Fruit fly (Drosophila melanogaster) whole organism, wandering third instar larva: Measurements from ENCODE around the gene CG15563.

Experiments
- Abd-B ChIP-seq: fragments of >200 bp; optimal IDR thresholded peaks from 2 replicates; lab custom pipeline; 2017; ENCODE audit warnings: missing biosample characterization, missing genetic modification characterization
- CG32264 ChIP-seq: fragments of 200-800 bp; sonication (Bioruptor generic); optimal IDR thresholded peaks from 2 replicates; lab custom pipeline; 2016; ENCODE audit warnings: missing biosample characterization, missing genetic modification characterization
- CG9705 ChIP-seq: fragments of 200-800 bp; sonication (Bioruptor generic); optimal IDR thresholded peaks from 2 replicates; lab custom pipeline; 2018; ENCODE audit warnings: missing biosample characterization, mild to moderate bottlenecking, missing genetic modification characterization
- CrebA ChIP-seq: fragments of 200-800 bp; sonication (Bioruptor generic); optimal IDR thresholded peaks from 2 replicates; lab custom pipeline; 2016; ENCODE audit warnings: missing biosample characterization, mild to moderate bottlenecking, missing genetic modification characterization, borderline replicate concordance
- Dif ChIP-seq: fragments of 200-275, 200-300 bp; sonication (Bioruptor generic); optimal IDR thresholded peaks from 2 replicates; lab custom pipeline; 2018; ENCODE audit warnings: missing biosample characterization, missing genetic modification characterization; ENCODE audit not compliant: partially characterized antibody
- GATAd ChIP-seq: sonication (Bioruptor generic); optimal IDR thresholded peaks from 2 replicates; lab custom pipeline; 2016; ENCODE audit warnings: missing biosample characterization, missing genetic modification characterization
- HLH106 ChIP-seq: fragments of 200-800 bp; optimal IDR thresholded peaks from 3 replicates; lab custom pipeline; 2019; ENCODE audit warnings: missing biosample characterization, mild to moderate bottlenecking, missing genetic modification characterization, moderate library complexity
- Hnf4 ChIP-seq: fragments of 200-800 bp; sonication (Bioruptor generic); optimal IDR thresholded peaks from 2 replicates; lab custom pipeline; 2016; ENCODE audit warnings: missing biosample characterization, mild to moderate bottlenecking, missing genetic modification characterization
- Hr78 ChIP-seq: fragments of >200 bp; optimal IDR thresholded peaks from 2 replicates; lab custom pipeline; 2017; ENCODE audit warnings: missing biosample characterization, missing genetic modification characterization
- Hr83 ChIP-seq: fragments of 200-300 bp; sonication (Bioruptor generic); optimal IDR thresholded peaks from 2 replicates; lab custom pipeline; 2016; ENCODE audit warnings: missing biosample characterization, mild to moderate bottlenecking, missing genetic modification characterization, moderate library complexity; ENCODE audit not compliant: poor library complexity, severe bottlenecking
- Mio ChIP-seq: sonication (Bioruptor generic); optimal IDR thresholded peaks from 2 replicates; lab custom pipeline; 2016; ENCODE audit warnings: missing biosample characterization, missing genetic modification characterization
- Myc ChIP-seq: fragments of >200 bp; optimal IDR thresholded peaks from 2 replicates; lab custom pipeline; 2017
- N ChIP-seq: fragments of >200 bp; optimal IDR thresholded peaks from 2 replicates; lab custom pipeline; 2018; ENCODE audit warnings: missing biosample characterization, missing external identifiers, missing genetic modification characterization
- OdsH ChIP-seq: fragments of 200-800 bp; sonication (Bioruptor generic); optimal IDR thresholded peaks from 2 replicates; lab custom pipeline; 2016; ENCODE audit warnings: missing biosample characterization, mild to moderate bottlenecking, missing genetic modification characterization
- Rel ChIP-seq, 2 experiments: fragments of 200-800 bp; sonication (Bioruptor generic) in 1 of 2; optimal IDR thresholded peaks; 2 replicates in 1 of 2; 3 replicates in 1 of 2; lab custom pipeline; 2016 to 2019; ENCODE audit warnings: mild to moderate bottlenecking in 2 of 2, missing biosample characterization in 2 of 2, missing genetic modification characterization in 2 of 2, moderate library complexity in 1 of 2
- Sp1 ChIP-seq: fragments of 200-800 bp; sonication (Bioruptor generic); optimal IDR thresholded peaks from 3 replicates; lab custom pipeline; 2019; ENCODE audit warnings: missing biosample characterization, mild to moderate bottlenecking, missing genetic modification characterization, moderate library complexity
- Vsx2 ChIP-seq: fragments of 200-300, 225-300 bp; sonication (Bioruptor generic); optimal IDR thresholded peaks from 2 replicates; lab custom pipeline; 2018; ENCODE audit warnings: missing biosample characterization, missing genetic modification characterization; ENCODE audit not compliant: partially characterized antibody
- br ChIP-seq: fragments of 200-800 bp; sonication (Bioruptor generic); optimal IDR thresholded peaks from 2 replicates; lab custom pipeline; 2016; ENCODE audit warnings: missing biosample characterization, missing genetic modification characterization
- dmrt93B ChIP-seq: fragments of 200-800 bp; sonication (Bioruptor generic); optimal IDR thresholded peaks from 2 replicates; lab custom pipeline; 2018; ENCODE audit warnings: missing biosample characterization, mild to moderate bottlenecking, missing genetic modification characterization
- foxo ChIP-seq, 2 experiments: fragments of 200-800 bp; sonication (Bioruptor generic); optimal IDR thresholded peaks; 2 replicates in 1 of 2; 3 replicates in 1 of 2; lab custom pipeline; 2016 to 2017; ENCODE audit warnings: missing biosample characterization in 2 of 2, missing genetic modification characterization in 2 of 2
- fru ChIP-seq: fragments of 200-800 bp; sonication (Bioruptor generic); optimal IDR thresholded peaks from 3 replicates; lab custom pipeline; 2016; ENCODE audit warnings: missing biosample characterization, mild to moderate bottlenecking, missing genetic modification characterization
- h ChIP-seq: fragments of 200-800 bp; sonication (Bioruptor generic); optimal IDR thresholded peaks from 3 replicates; lab custom pipeline; 2016; ENCODE audit warnings: missing biosample characterization, mild to moderate bottlenecking, missing genetic modification characterization
- jim ChIP-seq: fragments of 175-275, 200-325 bp; sonication (Bioruptor generic); optimal IDR thresholded peaks from 2 replicates; lab custom pipeline; 2016; ENCODE audit warnings: missing biosample characterization, mild to moderate bottlenecking, missing genetic modification characterization
- lola ChIP-seq: fragments of >200 bp; optimal IDR thresholded peaks from 2 replicates; lab custom pipeline; 2017; ENCODE audit warnings: missing biosample characterization, missing genetic modification characterization
- pan ChIP-seq: fragments of >200 bp; optimal IDR thresholded peaks from 2 replicates; lab custom pipeline; 2017
- psq ChIP-seq: fragments of 200-800 bp; sonication (Bioruptor generic); optimal IDR thresholded peaks from 3 replicates; lab custom pipeline; 2017; ENCODE audit warnings: missing biosample characterization, mild to moderate bottlenecking, missing genetic modification characterization, moderate library complexity
- rgr ChIP-seq: fragments of 200-800 bp; sonication (Bioruptor generic); optimal IDR thresholded peaks from 3 replicates; lab custom pipeline; 2016; ENCODE audit warnings: missing biosample characterization, mild to moderate bottlenecking, missing genetic modification characterization
- sage ChIP-seq: fragments of 200-800 bp; sonication (Bioruptor generic); optimal IDR thresholded peaks from 2 replicates; lab custom pipeline; 2016; ENCODE audit warnings: missing biosample characterization, mild to moderate bottlenecking, missing genetic modification characterization
- sv ChIP-seq: fragments of 200-800 bp; sonication (Bioruptor generic); optimal IDR thresholded peaks from 3 replicates; lab custom pipeline; 2016; ENCODE audit warnings: missing biosample characterization, missing genetic modification characterization
- usp ChIP-seq: fragments of >200 bp; optimal IDR thresholded peaks from 2 replicates; lab custom pipeline; 2017; ENCODE audit warnings: missing biosample characterization, missing genetic modification characterization
- woc ChIP-seq: sonication (Bioruptor generic); optimal IDR thresholded peaks from 2 replicates; lab custom pipeline; 2016; ENCODE audit warnings: missing biosample characterization, mild to moderate bottlenecking, missing genetic modification characterization

CG15563 gene

dm6 chr3R:31215830-31216229 lies 16.3 kb downstream of the CG15563 start, which contains the start of gene CG15561:
CG15561 (minus strand) TSS chr3R:31215942.
- TF ChIP-seq Hr83 (GFP tag; lab: Kevin White, UChicago) = peak; percentile 80
- peak; percentile 27 for TF ChIP-seq Myc (lab: Kevin White, UChicago)
- TF ChIP-seq Rel (GFP tag; optimal IDR thresholded peaks at IDR 0.05; lab: Kevin White, UChicago) = no peak
- TF ChIP-seq Rel (tag; optimal IDR thresholded peaks at IDR 0.05; lab: Kevin White, UChicago) = peak; percentile 45
- TF ChIP-seq Hnf4 (GFP tag; lab: Kevin White, UChicago) = no peak
- peak; percentile 36 for TF ChIP-seq HLH106 (tag; lab: Kevin White, UChicago)

- TF ChIP-seq HLH106 (tag; lab: Kevin White, UChicago) (no peak), jim (GFP tag; lab: Kevin White, UChicago) (no peak), Myc (lab: Kevin White, UChicago) (peak; percentile 59)
These were observed 18.9 kb downstream of the CG15563 start, which contains the start of the genes Zwilch and CG1542 for dm6 chr3R:31213227-31213626. Zwilch (minus strand) TSS chr3R:31213376. CG1542 (plus strand) TSS chr3R:31213458.

- TF ChIP-seq Rel (GFP tag; optimal IDR thresholded peaks at IDR 0.05; lab: Kevin White, UChicago) (no peak), Rel (tag; optimal IDR thresholded peaks at IDR 0.05; lab: Kevin White, UChicago) (no peak), CG32264 (GFP tag; lab: Kevin White, UChicago) (no peak), Vsx2 (GFP tag; lab: Kevin White, UChicago) (no peak)
These were observed 21.5 kb downstream of the CG15563 start, which contains the start of gene chp for dm6 chr3R:31210630-31211029. chp (minus strand) TSS chr3R:31210730.

- TF ChIP-seq HLH106 (tag; lab: Kevin White, UChicago) = peak; percentile 39
- peak; percentile 26 for TF ChIP-seq rgr
- no peak for TF ChIP-seq Hr83 (GFP tag; lab: Kevin White, UChicago)
- TF ChIP-seq Dif = no peak
- TF ChIP-seq CrebA (GFP tag; lab: Kevin White, UChicago) = no peak
- no peak for TF ChIP-seq sv
- no peak for TF ChIP-seq jim (GFP tag; lab: Kevin White, UChicago)
- TF ChIP-seq CG32264 (GFP tag; lab: Kevin White, UChicago) = no peak
- TF ChIP-seq woc (GFP tag; lab: Kevin White, UChicago) = peak; percentile 27
- TF ChIP-seq usp = no peak
- TF ChIP-seq fru (GFP tag; lab: Kevin White, UChicago) = peak; percentile 17
- no peak for TF ChIP-seq GATAd (GFP tag; lab: Kevin White, UChicago)
- no peak for TF ChIP-seq br
- TF ChIP-seq Vsx2 (GFP tag; lab: Kevin White, UChicago) = no peak
- no peak for TF ChIP-seq Hnf4 (GFP tag; lab: Kevin White, UChicago)
- no peak for TF ChIP-seq CG9705 (GFP tag; lab: Kevin White, UChicago)
- TF ChIP-seq sage (GFP tag; lab: Kevin White, UChicago) = no peak
- no peak for TF ChIP-seq psq
- TF ChIP-seq dmrt93B (GFP tag; lab: Kevin White, UChicago) = no peak
- TF ChIP-seq foxo (GFP tag; optimal IDR thresholded peaks at IDR 0.05; lab: Kevin White, UChicago) = peak in 1 of 2 experiments; percentile 41
- no peak for TF ChIP-seq pan (lab: Kevin White, UChicago)
- TF ChIP-seq h (GFP tag; lab: Kevin White, UChicago) = peak; percentile 56
- peak; percentile 28 for TF ChIP-seq OdsH (GFP tag; lab: Kevin White, UChicago)
- no peak for TF ChIP-seq Abd-B (GFP tag; lab: Kevin White, UChicago)
- no peak for TF ChIP-seq Mio (GFP tag; lab: Kevin White, UChicago)
- TF ChIP-seq lola (GFP tag; lab: Kevin White, UChicago) = no peak
- no peak for TF ChIP-seq Rel (GFP tag; optimal IDR thresholded peaks at IDR 0.05; lab: Kevin White, UChicago)
- TF ChIP-seq Rel (tag; optimal IDR thresholded peaks at IDR 0.05; lab: Kevin White, UChicago) = no peak
- no peak for TF ChIP-seq Sp1 (GFP tag; lab: Kevin White, UChicago)
- TF ChIP-seq Hr78 (GFP tag; lab: Kevin White, UChicago) = no peak
- TF ChIP-seq N (GFP tag; lab: Kevin White, UChicago) = no peak
- TF ChIP-seq, all 38 proteins: peak for 7
These were observed 34.8 kb downstream of the CG15563 start for dm6 chr3R:31197142-31197994.
